Fruit fly (Drosophila melanogaster) whole organism, embryonic: ENCODE results near the gene RpS12.

Experiments used
- B-H1 ChIP-seq: fragments of 200-800 bp; sonication (Bioruptor generic); IDR thresholded peaks from 3 replicates; pipeline ENCODE4 v1.3.6; 2022; ENCODE audit warnings: missing biosample characterization, missing genetic modification characterization
- BEAF-32 ChIP-seq: fragments of 200-800 bp; sonication (Bioruptor generic); optimal IDR thresholded peaks from 3 replicates; lab custom pipeline; 2017; ENCODE audit warnings: missing biosample characterization, missing genetic modification characterization, mild to moderate bottlenecking, moderate library complexity, missing genetic modification reagents
- BtbVII ChIP-seq: fragments of 200-800 bp; sonication (Bioruptor generic); optimal IDR thresholded peaks from 3 replicates; lab custom pipeline; 2017; ENCODE audit warnings: missing biosample characterization, mild to moderate bottlenecking, missing genetic modification characterization
- CG10654 ChIP-seq: fragments of 200-800 bp; sonication (Bioruptor generic); optimal IDR thresholded peaks from 2 replicates; lab custom pipeline; 2016; ENCODE audit warnings: missing biosample characterization, missing genetic modification characterization
- CG10959 ChIP-seq: fragments of 200-800 bp; sonication (Bioruptor generic); IDR thresholded peaks from 2 replicates; pipeline ENCODE4 v1.3.6; 2022; ENCODE audit warnings: missing biosample characterization, missing genetic modification characterization
- CG11723 ChIP-seq: fragments of 200-800 bp; sonication (Bioruptor generic); optimal IDR thresholded peaks from 2 replicates; lab custom pipeline; 2017; ENCODE audit warnings: missing biosample characterization, mild to moderate bottlenecking, missing genetic modification characterization
- CG12659 ChIP-seq: fragments of 200-800 bp; sonication (Bioruptor generic); optimal IDR thresholded peaks from 3 replicates; lab custom pipeline; 2017; ENCODE audit warnings: mild to moderate bottlenecking, missing biosample characterization, missing genetic modification reagents, missing genetic modification characterization
- CG12744 ChIP-seq: fragments of 200-800 bp; sonication (Bioruptor generic); optimal IDR thresholded peaks from 2 replicates; lab custom pipeline; 2016; ENCODE audit warnings: missing biosample characterization, missing genetic modification characterization
- CG13894 ChIP-seq: fragments of 200-800 bp; sonication (Bioruptor generic); optimal IDR thresholded peaks from 3 replicates; lab custom pipeline; 2018; ENCODE audit warnings: missing biosample characterization, mild to moderate bottlenecking, missing genetic modification characterization, moderate library complexity
- CG15514 ChIP-seq: fragments of 200-800 bp; sonication (Bioruptor generic); optimal IDR thresholded peaks from 3 replicates; lab custom pipeline; 2017; ENCODE audit warnings: missing biosample characterization, missing genetic modification characterization, mild to moderate bottlenecking, moderate library complexity, missing genetic modification reagents
- CG17328 ChIP-seq: fragments of 200-800 bp; sonication (Bioruptor generic); IDR thresholded peaks from 2 replicates; pipeline ENCODE4 v1.3.6; 2022; ENCODE audit warnings: missing biosample characterization, missing genetic modification characterization
- CG17359 ChIP-seq: fragments of 200-800 bp; sonication (Bioruptor generic); optimal IDR thresholded peaks from 3 replicates; lab custom pipeline; 2018; ENCODE audit warnings: missing biosample characterization, mild to moderate bottlenecking, missing genetic modification characterization, moderate library complexity
- CG18011 ChIP-seq: fragments of 200-800 bp; sonication (Bioruptor generic); optimal IDR thresholded peaks from 2 replicates; lab custom pipeline; 2017; ENCODE audit warnings: missing biosample characterization, missing genetic modification characterization, mild to moderate bottlenecking, moderate library complexity, missing genotype
- CG18764 ChIP-seq: fragments of 200-800 bp; sonication (Bioruptor generic); optimal IDR thresholded peaks from 3 replicates; lab custom pipeline; 2016; ENCODE audit warnings: missing biosample characterization, missing genetic modification characterization
- CG34224 ChIP-seq: fragments of 200-800 bp; sonication (Bioruptor generic); IDR thresholded peaks from 3 replicates; pipeline ENCODE4 v1.3.6; 2022; ENCODE audit warnings: missing biosample characterization, missing genetic modification characterization; ENCODE audit not compliant: partially characterized antibody
- CG3995 ChIP-seq: fragments of 200-800 bp; sonication (Bioruptor generic); optimal IDR thresholded peaks from 3 replicates; lab custom pipeline; 2016; ENCODE audit warnings: missing biosample characterization, missing genetic modification characterization
- CG42726 ChIP-seq: fragments of 200-800 bp; sonication (Bioruptor generic); IDR thresholded peaks from 2 replicates; pipeline ENCODE4 v1.3.6; 2022; ENCODE audit warnings: missing biosample characterization, missing genetic modification characterization; ENCODE audit not compliant: partially characterized antibody
- CG4424 ChIP-seq: fragments of 200-800 bp; sonication (Bioruptor generic); optimal IDR thresholded peaks from 3 replicates; lab custom pipeline; 2016; ENCODE audit warnings: missing biosample characterization, missing genetic modification characterization
- CG7372 ChIP-seq: fragments of 200-800 bp; sonication (Bioruptor generic); IDR thresholded peaks from 2 replicates; pipeline ENCODE4 v1.3.6; 2022; ENCODE audit warnings: missing biosample characterization, missing genetic modification characterization
- CG7963 ChIP-seq: fragments of 200-800 bp; sonication (Bioruptor generic); IDR thresholded peaks from 3 replicates; pipeline ENCODE4 v1.3.6; 2022; ENCODE audit warnings: missing biosample characterization, missing genetic modification characterization; ENCODE audit not compliant: partially characterized antibody
- CG8924 ChIP-seq: fragments of 200-800 bp; optimal IDR thresholded peaks from 3 replicates; lab custom pipeline; 2019; ENCODE audit warnings: missing biosample characterization, mild to moderate bottlenecking, missing genetic modification characterization, moderate library complexity
- CG9797 ChIP-seq: fragments of 200-800 bp; sonication (Bioruptor generic); optimal IDR thresholded peaks from 3 replicates; lab custom pipeline; 2018; ENCODE audit warnings: missing biosample characterization, mild to moderate bottlenecking, missing genetic modification characterization
- CG9817 ChIP-seq: fragments of 200-800 bp; sonication (Bioruptor generic); optimal IDR thresholded peaks from 2 replicates; lab custom pipeline; 2018; ENCODE audit warnings: missing biosample characterization, mild to moderate bottlenecking, missing genetic modification characterization, moderate library complexity
- CTCF ChIP-seq: fragments of 200-800 bp; sonication (Bioruptor generic); optimal IDR thresholded peaks from 2 replicates; lab custom pipeline; 2017; ENCODE audit warnings: missing biosample characterization, mild to moderate bottlenecking, missing genetic modification characterization, moderate library complexity
- Camta ChIP-seq: fragments of 200-800 bp; sonication (Bioruptor generic); optimal IDR thresholded peaks from 2 replicates; lab custom pipeline; 2016; ENCODE audit warnings: missing biosample characterization, missing genetic modification characterization
- H15 ChIP-seq: fragments of 200-800 bp; sonication (Bioruptor generic); IDR thresholded peaks from 3 replicates; pipeline ENCODE4 v1.3.6; 2022; ENCODE audit warnings: missing biosample characterization, missing genetic modification characterization
- HLHmδ ChIP-seq: fragments of 200-800 bp; sonication (Bioruptor generic); optimal IDR thresholded peaks from 2 replicates; lab custom pipeline; 2018; ENCODE audit warnings: missing biosample characterization, mild to moderate bottlenecking, missing genetic modification characterization, moderate library complexity
- Hmr ChIP-seq: fragments of 200-800 bp; sonication (Bioruptor generic); optimal IDR thresholded peaks from 3 replicates; lab custom pipeline; 2017; ENCODE audit warnings: mild to moderate bottlenecking, missing biosample characterization, missing genetic modification reagents, missing genetic modification characterization
- MBD-R2 ChIP-seq: fragments of 200-800 bp; sonication (Bioruptor generic); IDR thresholded peaks from 2 replicates; pipeline ENCODE4 v1.3.6; 2022; ENCODE audit warnings: missing biosample characterization, missing genetic modification characterization
- Mrtf ChIP-seq: fragments of 200-800 bp; sonication (Bioruptor generic); IDR thresholded peaks from 3 replicates; pipeline ENCODE4 v1.3.6; 2022; ENCODE audit warnings: missing biosample characterization, missing genetic modification characterization
- Nf-YC ChIP-seq: fragments of 200-800 bp; optimal IDR thresholded peaks from 3 replicates; lab custom pipeline; 2019; ENCODE audit warnings: missing biosample characterization, mild to moderate bottlenecking, missing genetic modification characterization, moderate library complexity
- Oaz ChIP-seq: fragments of 200-800 bp; sonication (Bioruptor generic); IDR thresholded peaks from 2 replicates; pipeline ENCODE4 v1.3.6; 2022; ENCODE audit warnings: missing biosample characterization, missing genetic modification characterization
- Taf1 ChIP-seq: fragments of 200-800 bp; sonication (Bioruptor generic); IDR thresholded peaks from 2 replicates; pipeline ENCODE4 v1.3.6; 2022; ENCODE audit warnings: missing biosample characterization, missing genetic modification characterization
- Tbp ChIP-seq: fragments of >200 bp; optimal IDR thresholded peaks from 2 replicates; lab custom pipeline; 2018; ENCODE audit warnings: missing biosample characterization, missing genetic modification characterization
- abd-A ChIP-seq: fragments of 200-800 bp; sonication (Bioruptor generic); optimal IDR thresholded peaks from 3 replicates; lab custom pipeline; 2019; ENCODE audit warnings: missing biosample characterization, mild to moderate bottlenecking, missing genetic modification characterization, moderate library complexity
- ato ChIP-seq: fragments of 200-800 bp; sonication (Bioruptor generic); IDR thresholded peaks from 2 replicates; pipeline ENCODE4 v1.3.6; 2022; ENCODE audit warnings: missing biosample characterization, missing genetic modification characterization; ENCODE audit not compliant: partially characterized antibody
- cad ChIP-seq: fragments of >200 bp; optimal IDR thresholded peaks from 2 replicates; lab custom pipeline; 2017; ENCODE audit warnings: missing biosample characterization, missing genetic modification characterization
- ems ChIP-seq: fragments of 200-800 bp; sonication (Bioruptor generic); optimal IDR thresholded peaks from 3 replicates; lab custom pipeline; 2016; ENCODE audit warnings: missing biosample characterization, missing genetic modification characterization
- ewg ChIP-seq: fragments of 200-800 bp; sonication (Bioruptor generic); optimal IDR thresholded peaks from 3 replicates; lab custom pipeline; 2017; ENCODE audit warnings: mild to moderate bottlenecking, missing biosample characterization, missing genetic modification reagents, missing genetic modification characterization
- fu2 ChIP-seq: fragments of 200-800 bp; sonication (Bioruptor generic); optimal IDR thresholded peaks from 2 replicates; lab custom pipeline; 2016; ENCODE audit warnings: missing biosample characterization, missing genetic modification characterization
- gcm ChIP-seq: fragments of 200-800 bp; sonication (Bioruptor generic); optimal IDR thresholded peaks from 2 replicates; lab custom pipeline; 2019; ENCODE audit warnings: missing biosample characterization, mild to moderate bottlenecking, missing genetic modification characterization, moderate library complexity
- hb ChIP-seq: fragments of 200-800 bp; sonication (Bioruptor generic); IDR thresholded peaks from 3 replicates; pipeline ENCODE4 v1.3.6; 2022; ENCODE audit warnings: missing biosample characterization, missing genetic modification characterization; ENCODE audit not compliant: partially characterized antibody
- inv ChIP-seq: fragments of 200-800 bp; sonication (Bioruptor generic); IDR thresholded peaks from 2 replicates; pipeline ENCODE4 v1.3.6; 2022; ENCODE audit warnings: missing biosample characterization, missing genetic modification characterization; ENCODE audit not compliant: partially characterized antibody
- lab ChIP-seq: fragments of 200-800 bp; sonication (Bioruptor generic); optimal IDR thresholded peaks from 3 replicates; lab custom pipeline; 2017; ENCODE audit warnings: missing biosample characterization, missing genetic modification characterization, mild to moderate bottlenecking, moderate library complexity, missing genetic modification reagents
- pnt ChIP-seq: fragments of 200-800 bp; sonication (Bioruptor generic); optimal IDR thresholded peaks from 3 replicates; lab custom pipeline; 2016; ENCODE audit warnings: missing biosample characterization, missing genetic modification characterization
- pzg ChIP-seq: fragments of 200-800 bp; sonication (Bioruptor generic); optimal IDR thresholded peaks from 3 replicates; lab custom pipeline; 2018; ENCODE audit warnings: missing biosample characterization, mild to moderate bottlenecking, missing genetic modification characterization, moderate library complexity
- repo ChIP-seq: fragments of 200-800 bp; sonication (Bioruptor generic); optimal IDR thresholded peaks from 2 replicates; lab custom pipeline; 2016; ENCODE audit warnings: missing biosample characterization, missing genetic modification characterization
- vfl ChIP-seq: fragments of 200-800 bp; sonication (Bioruptor generic); optimal IDR thresholded peaks from 2 replicates; lab custom pipeline; 2016; ENCODE audit warnings: missing biosample characterization, missing genetic modification characterization
- vvl ChIP-seq: fragments of 200-800 bp; sonication (Bioruptor generic); IDR thresholded peaks from 2 replicates; pipeline ENCODE4 v1.3.6; 2022; ENCODE audit warnings: missing biosample characterization, missing genetic modification characterization

Gene RpS12

DNA sequence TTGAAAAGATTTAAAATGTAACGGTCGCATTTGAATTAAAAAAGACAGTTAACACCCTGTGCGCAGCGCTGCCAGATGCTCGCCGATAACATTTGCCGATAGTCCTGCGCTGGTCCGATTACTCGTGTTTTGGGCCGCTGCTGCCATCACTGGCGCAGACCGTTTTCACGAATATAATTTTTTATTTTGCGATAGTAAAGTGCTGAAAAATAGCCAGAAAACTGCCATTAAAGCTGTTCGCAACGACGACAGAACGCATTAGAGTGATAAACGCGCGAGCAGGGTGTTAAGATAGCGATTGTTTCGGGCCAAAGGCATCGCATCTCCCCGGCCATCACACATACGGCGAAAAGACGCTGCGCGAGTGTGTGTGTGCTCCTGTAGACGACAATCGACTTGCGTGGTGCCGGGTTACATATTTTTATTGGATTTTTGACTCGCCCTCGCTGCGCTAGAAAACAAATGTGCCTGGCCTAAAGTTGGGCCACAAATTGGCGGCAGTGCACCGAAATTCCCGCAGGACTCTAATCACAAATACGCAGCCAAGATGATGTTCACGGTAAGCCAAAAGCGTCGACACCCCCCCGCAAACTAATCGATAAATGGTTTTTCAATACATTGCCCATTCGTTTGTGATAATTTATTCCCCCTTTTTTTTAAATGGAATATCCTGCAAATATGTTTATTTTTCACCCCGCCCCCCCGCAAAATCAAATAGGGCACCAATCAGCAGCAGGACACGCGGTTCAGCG, 13.7 kb downstream of the RpS12 start, which contains the start of gene Srrm1 (continued):
- TF ChIP-seq CG7963 (GFP tag; lab: Robert Waterston, UW) (peak; percentile 86), CG8924 (tag; lab: Kevin White, UChicago) (no peak), HLHmδ (GFP tag; lab: Kevin White, UChicago) (no peak), hb (peak; percentile 90), vfl (GFP tag; lab: Kevin White, UChicago) (peak; percentile 63), fu2 (GFP tag; lab: Kevin White, UChicago) (peak; percentile 30), MBD-R2 (GFP tag; lab: Robert Waterston, UW) (peak; percentile 67), Nf-YC (peak; percentile 25), BtbVII (GFP tag; lab: Kevin White, UChicago) (no peak), lab (GFP tag; lab: Kevin White, UChicago) (peak; percentile 35), CG13894 (tag; lab: Kevin White, UChicago) (no peak), CG17359 (tag; lab: Kevin White, UChicago) (no peak), ems (GFP tag; lab: Kevin White, UChicago) (peak; percentile 64), ato (GFP tag; lab: Robert Waterston, UW) (peak; percentile 82), ewg (GFP tag; lab: Kevin White, UChicago) (peak; percentile 80), Oaz (no peak), BEAF-32 (GFP tag; lab: Kevin White, UChicago) (peak; percentile 97), CG11723 (GFP tag; lab: Kevin White, UChicago) (no peak), Hmr (GFP tag; lab: Kevin White, UChicago) (peak; percentile 45), CG9797 (peak; percentile 61), CG9817 (tag; lab: Kevin White, UChicago) (peak; percentile 24), pnt (GFP tag; lab: Kevin White, UChicago) (peak; percentile 47), CTCF (GFP tag; lab: Kevin White, UChicago) (peak; percentile 67), CG7372 (GFP tag; lab: Robert Waterston, UW) (0 out of 2 replicates have a peak, but pooled peaks have one; percentile 21), gcm (no peak), CG18764 (GFP tag; lab: Kevin White, UChicago) (peak; percentile 24), repo (peak; percentile 30), Mrtf (GFP tag; lab: Robert Waterston, UW) (no peak), CG42726 (GFP tag; lab: Robert Waterston, UW) (peak; percentile 95), cad (GFP tag; lab: Kevin White, UChicago) (peak; percentile 71), CG34224 (GFP tag; lab: Robert Waterston, UW) (peak; percentile 86), CG10654 (GFP tag; lab: Kevin White, UChicago) (peak; percentile 25), CG12744 (GFP tag; lab: Kevin White, UChicago) (peak; percentile 25), inv (GFP tag; lab: Robert Waterston, UW) (peak; percentile 92), CG10959 (no peak), B-H1 (0 out of 3 replicates have a peak, but pooled peaks have one; percentile 23), CG12659 (GFP tag; lab: Kevin White, UChicago) (peak; percentile 83), Tbp (GFP tag; lab: Kevin White, UChicago) (no peak), abd-A (tag; lab: Kevin White, UChicago) (peak; percentile 17), pzg (GFP tag; lab: Kevin White, UChicago) (peak; percentile 92), CG18011 (GFP tag; lab: Kevin White, UChicago) (no peak), CG15514 (peak; percentile 60), H15 (no peak), vvl (GFP tag; lab: Robert Waterston, UW) (peak; percentile 69), CG3995 (GFP tag; lab: Kevin White, UChicago) (peak; percentile 13), Taf1 (GFP tag; lab: Robert Waterston, UW) (no peak), CG17328 (GFP tag; lab: Robert Waterston, UW) (0 out of 2 replicates have a peak, but pooled peaks have one; percentile 49), CG4424 (GFP tag; lab: Kevin White, UChicago) (peak; percentile 26), Camta (GFP tag; lab: Kevin White, UChicago) (peak; percentile 38)
